Worm (Caenorhabditis elegans) whole organism, L1 larva: ENCODE data around the gene spp-22.

Source experiments
- C04F5.9 ChIP-seq: sonication (generic microtip); optimal IDR thresholded peaks from 2 replicates; lab custom pipeline; 2016; ENCODE audit warnings: missing genetic modification characterization, missing compliant biosample characterization
- C16A3.4 ChIP-seq: fragments of 150-350 bp; optimal IDR thresholded peaks from 2 replicates; lab custom pipeline; 2014; ENCODE audit warnings: missing biosample characterization, missing genetic modification characterization
- alr-1 ChIP-seq: fragments of 200-800 bp; sonication (Bioruptor generic); optimal IDR thresholded peaks from 2 replicates; lab custom pipeline; 2018; ENCODE audit warnings: borderline replicate concordance, mild to moderate bottlenecking, missing genetic modification characterization, missing compliant biosample characterization
- ceh-8 ChIP-seq: fragments of 200-800 bp; sonication (Bioruptor generic); optimal IDR thresholded peaks from 2 replicates; lab custom pipeline; 2018; ENCODE audit warnings: mild to moderate bottlenecking, missing genetic modification characterization, moderate library complexity, missing compliant biosample characterization
- ces-1 ChIP-seq: fragments of 150-350 bp; optimal IDR thresholded peaks from 2 replicates; lab custom pipeline; 2014; ENCODE audit warnings: missing biosample characterization, missing genetic modification reagents, missing genetic modification characterization
- efl-1 ChIP-seq, 4 experiments: fragments of 150-350 bp; optimal IDR thresholded peaks in 3 of 4; peaks in 1 of 4; 1 replicate in 1 of 4; 2 replicates in 3 of 4; lab custom pipeline; 2014; ENCODE audit warnings: missing biosample characterization in 2 of 4, missing genetic modification characterization in 2 of 4, missing genetic modification reagents in 2 of 4
- elt-2 ChIP-seq: sonication (generic microtip); optimal IDR thresholded peaks from 2 replicates; lab custom pipeline; 2016; ENCODE audit warnings: missing genetic modification characterization, mild to moderate bottlenecking, inconsistent platforms, missing compliant biosample characterization, missing genetic modification reagents
- fkh-10 ChIP-seq: sonication (generic microtip); optimal IDR thresholded peaks from 2 replicates; lab custom pipeline; 2017; ENCODE audit warnings: missing biosample characterization, missing genetic modification reagents, missing genetic modification characterization
- fkh-8 ChIP-seq: sonication (generic microtip); optimal IDR thresholded peaks from 2 replicates; lab custom pipeline; 2016; ENCODE audit warnings: mild to moderate bottlenecking, missing genetic modification characterization, missing compliant biosample characterization
- irx-1 ChIP-seq: sonication (generic microtip); optimal IDR thresholded peaks from 2 replicates; lab custom pipeline; 2016; ENCODE audit warnings: missing genetic modification characterization, missing compliant biosample characterization
- lin-13 ChIP-seq: fragments of 150-350 bp; optimal IDR thresholded peaks from 2 replicates; lab custom pipeline; 2014; ENCODE audit warnings: missing biosample characterization, missing genetic modification reagents, missing genetic modification characterization
- lin-15B ChIP-seq: fragments of 150-350 bp; sonication (generic microtip); optimal IDR thresholded peaks from 3 replicates; lab custom pipeline; 2014; ENCODE audit warnings: missing biosample characterization, missing genetic modification characterization
- lin-35 ChIP-seq, 2 experiments: fragments of 150-350 bp; optimal IDR thresholded peaks; 2 replicates each; lab custom pipeline; 2014; ENCODE audit warnings: missing biosample characterization in 2 of 2, missing genetic modification characterization in 2 of 2, missing genetic modification reagents in 2 of 2
- lin-39 ChIP-seq: fragments of 150-350 bp; optimal IDR thresholded peaks from 2 replicates; lab custom pipeline; 2014; ENCODE audit warnings: missing biosample characterization, missing genetic modification reagents, missing genetic modification characterization
- lir-3 ChIP-seq: sonication (generic microtip); optimal IDR thresholded peaks from 2 replicates; lab custom pipeline; 2016; ENCODE audit warnings: mild to moderate bottlenecking, missing genetic modification characterization, moderate library complexity, missing compliant biosample characterization; ENCODE audit not compliant: poor library complexity
- mab-9 ChIP-seq: fragments of 200-800 bp; sonication (Bioruptor generic); IDR thresholded peaks from 2 replicates; pipeline ENCODE4 v1.3.6; 2022; ENCODE audit warnings: missing genetic modification reagents, missing genetic modification characterization, missing compliant biosample characterization
- mdl-1 ChIP-seq, 2 experiments: fragments of 150-350 bp; optimal IDR thresholded peaks; 2 replicates each; lab custom pipeline; 2014 to 2017; ENCODE audit warnings: missing biosample characterization in 2 of 2, missing genetic modification characterization in 2 of 2, inconsistent platforms in 1 of 2
- nhr-19 ChIP-seq: fragments of 200-800 bp; sonication (Bioruptor generic); conservative IDR thresholded peaks from 2 replicates; pipeline ENCODE4 v1.3.6; 2022; ENCODE audit warnings: missing genetic modification characterization, missing compliant biosample characterization
- nhr-20 ChIP-seq: sonication (generic microtip); optimal IDR thresholded peaks from 2 replicates; lab custom pipeline; 2016; ENCODE audit warnings: mild to moderate bottlenecking, missing genetic modification characterization, missing compliant biosample characterization
- nhr-237 ChIP-seq: fragments of 150-350 bp; optimal IDR thresholded peaks from 2 replicates; lab custom pipeline; 2014; ENCODE audit warnings: missing biosample characterization, missing genetic modification characterization
- nhr-28 ChIP-seq: fragments of 150-350 bp; optimal IDR thresholded peaks from 2 replicates; lab custom pipeline; 2014; ENCODE audit warnings: missing biosample characterization, missing genetic modification characterization
- nhr-71 ChIP-seq: sonication (generic microtip); optimal IDR thresholded peaks from 2 replicates; lab custom pipeline; 2016; ENCODE audit warnings: mild to moderate bottlenecking, missing genetic modification characterization, moderate library complexity, missing compliant biosample characterization
- nhr-77 ChIP-seq: fragments of 150-350 bp; optimal IDR thresholded peaks from 2 replicates; lab custom pipeline; 2014; ENCODE audit warnings: missing biosample characterization, missing genetic modification characterization
- nhr-85 ChIP-seq: sonication (generic microtip); peaks from one replicate; lab custom pipeline; 2016; ENCODE audit warnings: missing genetic modification characterization, inconsistent platforms, missing compliant biosample characterization
- pag-3 ChIP-seq: sonication (generic microtip); optimal IDR thresholded peaks from 2 replicates; lab custom pipeline; 2017; ENCODE audit warnings: missing genetic modification characterization, mild to moderate bottlenecking, missing compliant biosample characterization, antibody characterized with exemption, borderline replicate concordance; ENCODE audit not compliant: insufficient read depth
- pax-3 ChIP-seq: fragments of 200-800 bp; sonication (Bioruptor generic); optimal IDR thresholded peaks from 2 replicates; lab custom pipeline; 2018; ENCODE audit warnings: mild to moderate bottlenecking, missing genetic modification characterization, moderate library complexity, missing compliant biosample characterization
- rnt-1 ChIP-seq: sonication (generic microtip); optimal IDR thresholded peaks from 2 replicates; lab custom pipeline; 2016; ENCODE audit warnings: mild to moderate bottlenecking, missing genetic modification characterization, moderate library complexity, missing compliant biosample characterization
- skn-1 ChIP-seq: fragments of 150-350 bp; optimal IDR thresholded peaks from 2 replicates; lab custom pipeline; 2014; ENCODE audit warnings: missing biosample characterization, missing genetic modification characterization
- snpc-4 ChIP-seq: fragments of 150-350 bp; optimal IDR thresholded peaks from 2 replicates; lab custom pipeline; 2014; ENCODE audit warnings: missing biosample characterization, missing genetic modification characterization
- snu-23 ChIP-seq: sonication (generic microtip); optimal IDR thresholded peaks from 2 replicates; lab custom pipeline; 2016; ENCODE audit warnings: missing genetic modification characterization, missing compliant biosample characterization
- sptf-1 ChIP-seq: fragments of 150-350 bp; optimal IDR thresholded peaks from 2 replicates; lab custom pipeline; 2014; ENCODE audit warnings: missing biosample characterization, missing genetic modification characterization
- swsn-7 ChIP-seq: sonication (generic microtip); optimal IDR thresholded peaks from 2 replicates; lab custom pipeline; 2016; ENCODE audit warnings: missing genetic modification characterization, missing compliant biosample characterization
- tbx-2 ChIP-seq: sonication (generic microtip); optimal IDR thresholded peaks from 2 replicates; lab custom pipeline; 2016; ENCODE audit warnings: missing genetic modification characterization, missing compliant biosample characterization
- tlp-1 ChIP-seq: fragments of 150-350 bp; optimal IDR thresholded peaks from 2 replicates; lab custom pipeline; 2014; ENCODE audit warnings: missing biosample characterization, missing genetic modification characterization
- unc-130 ChIP-seq: fragments of 150-350 bp; optimal IDR thresholded peaks from 2 replicates; lab custom pipeline; 2017; ENCODE audit warnings: missing biosample characterization, missing genetic modification characterization, inconsistent platforms
- unc-30 ChIP-seq: sonication (generic microtip); optimal IDR thresholded peaks from 2 replicates; lab custom pipeline; 2017; ENCODE audit warnings: missing biosample characterization, missing genetic modification characterization
- zip-4 ChIP-seq: fragments of 200-800 bp; sonication (Bioruptor generic); optimal IDR thresholded peaks from 2 replicates; lab custom pipeline; 2018; ENCODE audit warnings: mild to moderate bottlenecking, missing genetic modification characterization, moderate library complexity, missing compliant biosample characterization

Gene spp-22

ce11 chrX:7193894-7194614 lies 17.5 kb upstream of the spp-22 start, which contains the start of gene dnj-7 (continued):
- TF ChIP-seq rnt-1 (tag; lab: Kevin White, UChicago): no peak
- TF ChIP-seq nhr-28 (tag; lab: Kevin White, UChicago): no peak
- TF ChIP-seq ces-1 (GFP tag; lab: Kevin White, UChicago): no peak

ce11 chrX:7199831-7200414 lies 11.6 kb upstream of the spp-22 start, which contains the start of gene C55B6.1:
Gene C55B6.1, plus strand, starts transcription at chrX:7200364.
- no peak for TF ChIP-seq nhr-77

ce11 chrX:7200475-7200874 lies 11.0 kb upstream of the spp-22 start:
- TF ChIP-seq mab-9 (no peak), nhr-85 (tag; lab: Kevin White, UChicago) (no peak), nhr-20 (tag; lab: Kevin White, UChicago) (peak; percentile 6), lin-13 (GFP tag; lab: Kevin White, UChicago) (no peak), C04F5.9 (tag; lab: Kevin White, UChicago) (no peak), lin-35 (GFP tag; optimal IDR thresholded peaks at IDR 0.05; lab: Kevin White, UChicago) (peak in 1 of 2 experiments; percentile 30), pax-3 (tag; lab: Kevin White, UChicago) (no peak), swsn-7 (tag; lab: Kevin White, UChicago) (no peak), nhr-71 (tag; lab: Kevin White, UChicago) (peak; percentile 46), unc-130 (tag; lab: Kevin White, UChicago) (no peak), tlp-1 (tag; lab: Kevin White, UChicago) (no peak), sptf-1 (tag; lab: Kevin White, UChicago) (no peak), zip-4 (GFP tag; lab: Kevin White, UChicago) (no peak), ces-1 (GFP tag; lab: Kevin White, UChicago) (no peak), alr-1 (tag; lab: Kevin White, UChicago) (no peak), irx-1 (no peak), fkh-8 (tag; lab: Kevin White, UChicago) (no peak), tbx-2 (tag; lab: Kevin White, UChicago) (no peak), ceh-8 (no peak), fkh-10 (GFP tag; lab: Kevin White, UChicago) (no peak), skn-1 (tag; lab: Kevin White, UChicago) (no peak), lir-3 (tag; lab: Kevin White, UChicago) (no peak), unc-30 (tag; lab: Kevin White, UChicago) (no peak), nhr-77 (no peak), C16A3.4 (tag; lab: Kevin White, UChicago) (no peak), elt-2 (tag; lab: Kevin White, UChicago) (peak; percentile 93), mdl-1 (tag; optimal IDR thresholded peaks at IDR 0.05; lab: Kevin White, UChicago) (peak in 1 of 2 experiments; percentile 13), rnt-1 (tag; lab: Kevin White, UChicago) (peak; percentile 13), lin-15B (tag; lab: Kevin White, UChicago) (no peak), snu-23 (no peak), nhr-19 (GFP tag; lab: Robert Waterston, UW) (peak; percentile 30), pag-3 (no peak), snpc-4 (tag; lab: Kevin White, UChicago) (no peak)

ce11 chrX:7204175-7204574 lies 7.3 kb upstream of the spp-22 start:
- TF ChIP-seq lin-39 (tag; lab: Kevin White, UChicago) (no peak), efl-1 (optimal IDR thresholded peaks at IDR 0.05; lab: Kevin White, UChicago) (no peak), efl-1 (GFP tag; optimal IDR thresholded peaks at IDR 0.05 in 1 of 2; lab: Kevin White, UChicago) (peak in 1 of 2 experiments; percentile 26), nhr-237 (no peak)
